Fruit fly (Drosophila melanogaster) whole organism, embryonic: Measurements from ENCODE around the gene Lamtor4.
A peak's percentile ranks its signal among the peaks of the same experiment; 100 is the strongest.

ENCODE experiments used
- ATbp ChIP-seq: fragments of 200-800 bp; sonication (Bioruptor generic); optimal IDR thresholded peaks from 2 replicates; lab custom pipeline; 2017; ENCODE audit warnings: missing biosample characterization, mild to moderate bottlenecking, missing genetic modification characterization, missing genetic modification reagents
- Abd-B ChIP-seq: fragments of 200-800 bp; sonication (Bioruptor generic); optimal IDR thresholded peaks from 2 replicates; lab custom pipeline; 2018; ENCODE audit warnings: missing biosample characterization, mild to moderate bottlenecking, missing genetic modification characterization, moderate library complexity
- Aef1 ChIP-seq: fragments of 200-800 bp; sonication (Bioruptor generic); IDR thresholded peaks from 3 replicates; pipeline ENCODE4 v1.3.6; 2022; ENCODE audit warnings: missing biosample characterization, missing genetic modification characterization
- Atf6 ChIP-seq: fragments of 200-800 bp; sonication (Bioruptor generic); IDR thresholded peaks from 2 replicates; pipeline ENCODE4 v1.3.6; 2022; ENCODE audit warnings: missing biosample characterization, missing genetic modification characterization
- BEAF-32 ChIP-seq: fragments of 200-800 bp; sonication (Bioruptor generic); optimal IDR thresholded peaks from 3 replicates; lab custom pipeline; 2017; ENCODE audit warnings: missing biosample characterization, missing genetic modification characterization, mild to moderate bottlenecking, moderate library complexity, missing genetic modification reagents
- CG10959 ChIP-seq: fragments of 200-800 bp; sonication (Bioruptor generic); IDR thresholded peaks from 2 replicates; pipeline ENCODE4 v1.3.6; 2022; ENCODE audit warnings: missing biosample characterization, missing genetic modification characterization
- CG11398 ChIP-seq: fragments of 200-800 bp; sonication (Bioruptor generic); optimal IDR thresholded peaks from 2 replicates; lab custom pipeline; 2016; ENCODE audit warnings: missing biosample characterization, missing genetic modification characterization
- CG12299 ChIP-seq: fragments of 200-800 bp; sonication (Bioruptor generic); optimal IDR thresholded peaks from 2 replicates; lab custom pipeline; 2018; ENCODE audit warnings: missing biosample characterization, mild to moderate bottlenecking, missing genetic modification characterization
- CG13296 ChIP-seq: fragments of 200-800 bp; sonication (Bioruptor generic); optimal IDR thresholded peaks from 3 replicates; lab custom pipeline; 2018; ENCODE audit warnings: missing biosample characterization, mild to moderate bottlenecking, missing genetic modification characterization
- CG15601 ChIP-seq: fragments of 200-800 bp; sonication (Bioruptor generic); optimal IDR thresholded peaks from 3 replicates; lab custom pipeline; 2019; ENCODE audit warnings: missing biosample characterization, mild to moderate bottlenecking, missing genetic modification characterization, moderate library complexity
- CG2129 ChIP-seq: fragments of 200-800 bp; sonication (Bioruptor generic); IDR thresholded peaks from 2 replicates; pipeline ENCODE4 v1.3.6; 2022; ENCODE audit warnings: missing biosample characterization, missing genetic modification characterization; ENCODE audit not compliant: partially characterized antibody
- CG2202 ChIP-seq: fragments of 200-800 bp; sonication (Bioruptor generic); optimal IDR thresholded peaks from 2 replicates; lab custom pipeline; 2018; ENCODE audit warnings: missing biosample characterization, mild to moderate bottlenecking, missing genetic modification characterization
- CG4328 ChIP-seq: fragments of 200-800 bp; sonication (Bioruptor generic); optimal IDR thresholded peaks from 3 replicates; lab custom pipeline; 2017; ENCODE audit warnings: missing biosample characterization, missing genetic modification reagents, missing genetic modification characterization
- CG4360 ChIP-seq: fragments of 200-800 bp; sonication (Bioruptor generic); IDR thresholded peaks from 2 replicates; pipeline ENCODE4 v1.3.6; 2022; ENCODE audit warnings: missing biosample characterization, missing genetic modification characterization
- CG6272 ChIP-seq: fragments of 200-800 bp; sonication (Bioruptor generic); IDR thresholded peaks from 2 replicates; pipeline ENCODE4 v1.3.6; 2022; ENCODE audit warnings: missing biosample characterization, missing genetic modification characterization
- CG8388 ChIP-seq: fragments of 200-800 bp; sonication (Bioruptor generic); optimal IDR thresholded peaks from 2 replicates; lab custom pipeline; 2019; ENCODE audit warnings: missing biosample characterization, mild to moderate bottlenecking, missing genetic modification characterization, moderate library complexity
- CG8478 ChIP-seq: fragments of >200 bp; optimal IDR thresholded peaks from 2 replicates; lab custom pipeline; 2018
- Chrac-16 ChIP-seq: fragments of 200-800 bp; sonication (Bioruptor generic); optimal IDR thresholded peaks from 3 replicates; lab custom pipeline; 2016; ENCODE audit warnings: missing biosample characterization, missing genetic modification characterization
- D19B ChIP-seq: fragments of 200-800 bp; sonication (Bioruptor generic); optimal IDR thresholded peaks from 2 replicates; lab custom pipeline; 2017; ENCODE audit warnings: missing biosample characterization, mild to moderate bottlenecking, missing genetic modification characterization
- Dek ChIP-seq: fragments of 200-800 bp; sonication (Bioruptor generic); optimal IDR thresholded peaks from 3 replicates; lab custom pipeline; 2019; ENCODE audit warnings: missing biosample characterization, mild to moderate bottlenecking, missing genetic modification characterization, moderate library complexity
- Doc2 ChIP-seq: fragments of 200-800 bp; sonication (Bioruptor generic); IDR thresholded peaks from 2 replicates; pipeline ENCODE4 v1.3.6; 2022; ENCODE audit warnings: missing biosample characterization, missing genetic modification characterization
- Eip74EF ChIP-seq, 2 experiments: fragments of 200-800 bp in 1 of 2; fragments of >200 bp in 1 of 2; sonication (Bioruptor generic) in 1 of 2; optimal IDR thresholded peaks; 2 replicates each; lab custom pipeline; 2017 to 2019; ENCODE audit warnings: missing biosample characterization in 2 of 2, missing genetic modification characterization in 2 of 2, mild to moderate bottlenecking in 1 of 2, moderate library complexity in 1 of 2
- Fer1 ChIP-seq: fragments of 200-800 bp; sonication (Bioruptor generic); optimal IDR thresholded peaks from 2 replicates; lab custom pipeline; 2017; ENCODE audit warnings: missing biosample characterization, mild to moderate bottlenecking, missing genetic modification characterization
- Hr51 ChIP-seq, 2 experiments: fragments of 200-800 bp; sonication (Bioruptor generic); optimal IDR thresholded peaks; 2 replicates in 1 of 2; 3 replicates in 1 of 2; lab custom pipeline; 2016 to 2018; ENCODE audit warnings: missing biosample characterization in 2 of 2, missing genetic modification characterization in 2 of 2, mild to moderate bottlenecking in 1 of 2, moderate library complexity in 1 of 2
- Neu2 ChIP-seq: fragments of 200-800 bp; sonication (Bioruptor generic); optimal IDR thresholded peaks from 3 replicates; lab custom pipeline; 2016; ENCODE audit warnings: missing biosample characterization, missing genetic modification characterization, borderline replicate concordance
- Sox102F ChIP-seq: fragments of 200-800 bp; sonication (Bioruptor generic); optimal IDR thresholded peaks from 2 replicates; lab custom pipeline; 2018; ENCODE audit warnings: missing biosample characterization, mild to moderate bottlenecking, missing genetic modification characterization, moderate library complexity
- chm ChIP-seq: fragments of 200-800 bp; sonication (Bioruptor generic); IDR thresholded peaks from 2 replicates; pipeline ENCODE4 v1.3.6; 2022; ENCODE audit warnings: missing biosample characterization, missing genetic modification characterization
- da ChIP-seq: fragments of 200-800 bp; sonication (Bioruptor generic); optimal IDR thresholded peaks from 2 replicates; lab custom pipeline; 2016; ENCODE audit warnings: missing biosample characterization, missing genetic modification characterization
- danr ChIP-seq: fragments of 200-800 bp; sonication (Bioruptor generic); IDR thresholded peaks from 2 replicates; pipeline ENCODE4 v1.3.6; 2022; ENCODE audit warnings: missing biosample characterization, missing genetic modification characterization
- gcm2 ChIP-seq: fragments of 200-800 bp; sonication (Bioruptor generic); optimal IDR thresholded peaks from 2 replicates; lab custom pipeline; 2016; ENCODE audit warnings: missing biosample characterization, missing genetic modification characterization
- grau ChIP-seq: fragments of 200-800 bp; optimal IDR thresholded peaks from 3 replicates; lab custom pipeline; 2019; ENCODE audit warnings: missing biosample characterization, mild to moderate bottlenecking, missing genetic modification characterization, moderate library complexity
- gro ChIP-seq: fragments of 200-800 bp; sonication (Bioruptor generic); optimal IDR thresholded peaks from 2 replicates; lab custom pipeline; 2016; ENCODE audit warnings: missing biosample characterization, missing genetic modification characterization
- hbn ChIP-seq: fragments of 200-800 bp; sonication (Bioruptor generic); IDR thresholded peaks from 2 replicates; pipeline ENCODE4 v1.3.6; 2022; ENCODE audit warnings: missing biosample characterization, missing genetic modification characterization; ENCODE audit not compliant: partially characterized antibody
- kni ChIP-seq: fragments of 200-800 bp; sonication (Bioruptor generic); optimal IDR thresholded peaks from 3 replicates; lab custom pipeline; 2017; ENCODE audit warnings: mild to moderate bottlenecking, missing biosample characterization, missing genetic modification reagents, missing genetic modification characterization
- lov ChIP-seq, 2 experiments: fragments of 200-800 bp in 1 of 2; fragments of >200 bp in 1 of 2; sonication (Bioruptor generic) in 1 of 2; IDR thresholded peaks in 1 of 2; optimal IDR thresholded peaks in 1 of 2; 2 replicates in 1 of 2; 3 replicates in 1 of 2; pipeline versions ENCODE4 v1.3.6 to Lab custom; 2017 to 2022; ENCODE audit warnings: missing biosample characterization in 1 of 2, missing genetic modification characterization in 1 of 2
- nau ChIP-seq: fragments of 200-800 bp; sonication (Bioruptor generic); optimal IDR thresholded peaks from 3 replicates; lab custom pipeline; 2017; ENCODE audit warnings: missing biosample characterization, mild to moderate bottlenecking, missing genetic modification characterization, missing genetic modification reagents
- nerfin-2 ChIP-seq: fragments of 200-800 bp; sonication (Bioruptor generic); IDR thresholded peaks from 2 replicates; pipeline ENCODE4 v1.3.6; 2022; ENCODE audit warnings: missing biosample characterization, missing genetic modification characterization; ENCODE audit not compliant: partially characterized antibody
- odd ChIP-seq: fragments of 200-800 bp; sonication (Bioruptor generic); optimal IDR thresholded peaks from 2 replicates; lab custom pipeline; 2017; ENCODE audit warnings: missing biosample characterization, mild to moderate bottlenecking, missing genetic modification characterization
- p53 ChIP-seq: fragments of 200-800 bp; sonication (Bioruptor generic); optimal IDR thresholded peaks from 2 replicates; lab custom pipeline; 2016; ENCODE audit warnings: missing biosample characterization, missing genetic modification characterization
- pan ChIP-seq, 4 experiments: fragments of >200 bp in 3 of 4; fragments of 200-800 bp in 1 of 4; sonication (Bioruptor generic) in 1 of 4; optimal IDR thresholded peaks in 3 of 4; IDR thresholded peaks in 1 of 4; 2 replicates each; pipeline versions ENCODE4 v1.3.6 to Lab custom; 2017 to 2022; ENCODE audit warnings: missing biosample characterization in 2 of 4, missing genetic modification characterization in 2 of 4, mixed read lengths in 1 of 4
- phol ChIP-seq: fragments of 200-800 bp; sonication (Bioruptor generic); optimal IDR thresholded peaks from 3 replicates; lab custom pipeline; 2018; ENCODE audit warnings: missing biosample characterization, mild to moderate bottlenecking, missing genetic modification characterization, moderate library complexity
- sd ChIP-seq: fragments of 200-800 bp; sonication (Bioruptor generic); optimal IDR thresholded peaks from 3 replicates; lab custom pipeline; 2018; ENCODE audit warnings: missing biosample characterization, mild to moderate bottlenecking, missing genetic modification characterization, moderate library complexity
- so ChIP-seq: fragments of 200-800 bp; sonication (Bioruptor generic); IDR thresholded peaks from 3 replicates; pipeline ENCODE4 v1.3.6; 2022; ENCODE audit warnings: missing biosample characterization, missing genetic modification characterization
- tll ChIP-seq, 2 experiments: fragments of 200-800 bp in 1 of 2; fragments of >200 bp in 1 of 2; sonication (Bioruptor generic) in 1 of 2; optimal IDR thresholded peaks; 2 replicates each; lab custom pipeline; 2017 to 2019; ENCODE audit warnings: missing biosample characterization in 2 of 2, missing genetic modification characterization in 2 of 2, mild to moderate bottlenecking in 1 of 2, moderate library complexity in 1 of 2
- trh ChIP-seq: fragments of 200-800 bp; sonication (Bioruptor generic); optimal IDR thresholded peaks from 2 replicates; lab custom pipeline; 2016; ENCODE audit warnings: missing biosample characterization, missing genetic modification characterization
- ttk ChIP-seq: fragments of 200-800 bp; sonication (Bioruptor generic); IDR thresholded peaks from 2 replicates; pipeline ENCODE4 v2.1.2; 2022; ENCODE audit warnings: missing biosample characterization, missing genetic modification characterization
- usp ChIP-seq: fragments of >200 bp; optimal IDR thresholded peaks from 2 replicates; lab custom pipeline; 2017; ENCODE audit warnings: missing biosample characterization, missing genetic modification characterization
- vvl ChIP-seq: fragments of 200-800 bp; sonication (Bioruptor generic); IDR thresholded peaks from 2 replicates; pipeline ENCODE4 v1.3.6; 2022; ENCODE audit warnings: missing biosample characterization, missing genetic modification characterization

Gene Lamtor4

dm6 chr3L:3940075-3940819, 43.5 kb downstream of the Lamtor4 start, which contains the start of gene CG12766 (continued):
- TF ChIP-seq gcm2 (GFP tag; lab: Kevin White, UChicago) (no peak), Aef1 (GFP tag; lab: Robert Waterston, UW) (no peak), odd (GFP tag; lab: Kevin White, UChicago) (no peak), da (no peak), CG2202 (tag; lab: Kevin White, UChicago) (no peak), trh (no peak), gro (GFP tag; lab: Kevin White, UChicago) (no peak), chm (no peak), Abd-B (GFP tag; lab: Kevin White, UChicago) (no peak), Dek (tag; lab: Kevin White, UChicago) (no peak), Doc2 (no peak), CG2129 (GFP tag; lab: Robert Waterston, UW) (no peak), CG8478 (lab: Kevin White, UChicago) (no peak), CG11398 (GFP tag; lab: Kevin White, UChicago) (no peak), CG4360 (GFP tag; lab: Robert Waterston, UW) (no peak), phol (tag; lab: Kevin White, UChicago) (no peak), danr (GFP tag; lab: Robert Waterston, UW) (no peak), hbn (GFP tag; lab: Robert Waterston, UW) (no peak), grau (tag; lab: Kevin White, UChicago) (peak; percentile 36), nerfin-2 (GFP tag; lab: Robert Waterston, UW) (peak; percentile 66; the same call in 1 of the 2 replicates), CG4328 (no peak), p53 (GFP tag; lab: Kevin White, UChicago) (no peak), so (no peak), CG13296 (GFP tag; lab: Kevin White, UChicago) (peak; percentile 5), CG15601 (tag; lab: Kevin White, UChicago) (no peak), tll (GFP tag; optimal IDR thresholded peaks at IDR 0.05; lab: Kevin White, UChicago) (no peak), lov (optimal IDR thresholded peaks at IDR 0.05; lab: Kevin White, UChicago) (no peak), lov (GFP tag; IDR thresholded peaks at IDR 0.05; lab: Robert Waterston, UW) (no peak), Hr51 (GFP tag; optimal IDR thresholded peaks at IDR 0.05; lab: Kevin White, UChicago) (peak in 1 of 2 experiments; percentile 0), CG12299 (no peak), vvl (GFP tag; lab: Robert Waterston, UW) (0 out of 2 replicates have a peak, but pooled peaks have one; percentile 5), CG8388 (GFP tag; lab: Kevin White, UChicago) (no peak), CG10959 (no peak), kni (GFP tag; lab: Kevin White, UChicago) (no peak), Chrac-16 (GFP tag; lab: Kevin White, UChicago) (no peak), CG6272 (GFP tag; lab: Robert Waterston, UW) (no peak), Eip74EF (GFP tag; optimal IDR thresholded peaks at IDR 0.05; lab: Kevin White, UChicago) (no peak), BEAF-32 (GFP tag; lab: Kevin White, UChicago) (peak; percentile 4), sd (tag; lab: Kevin White, UChicago) (no peak), ATbp (no peak), Neu2 (no peak), pan (optimal IDR thresholded peaks at IDR 0.05; lab: Kevin White, UChicago) (no peak), pan (GFP tag; optimal IDR thresholded peaks at IDR 0.05 in 1 of 2, IDR thresholded peaks at IDR 0.05 in 1 of 2) (peak in 1 of 2 experiments; percentile 24), nau (no peak), D19B (GFP tag; lab: Kevin White, UChicago) (no peak), Atf6 (no peak), Fer1 (GFP tag; lab: Kevin White, UChicago) (peak; percentile 32), ttk (GFP tag; lab: Robert Waterston, UW) (no peak), usp (GFP tag; lab: Kevin White, UChicago) (no peak), Sox102F (GFP tag; lab: Kevin White, UChicago) (no peak)
